Fruit fly (Drosophila melanogaster): ENCODE measurements around the gene CG46427.

CG46427 gene

DNA sequence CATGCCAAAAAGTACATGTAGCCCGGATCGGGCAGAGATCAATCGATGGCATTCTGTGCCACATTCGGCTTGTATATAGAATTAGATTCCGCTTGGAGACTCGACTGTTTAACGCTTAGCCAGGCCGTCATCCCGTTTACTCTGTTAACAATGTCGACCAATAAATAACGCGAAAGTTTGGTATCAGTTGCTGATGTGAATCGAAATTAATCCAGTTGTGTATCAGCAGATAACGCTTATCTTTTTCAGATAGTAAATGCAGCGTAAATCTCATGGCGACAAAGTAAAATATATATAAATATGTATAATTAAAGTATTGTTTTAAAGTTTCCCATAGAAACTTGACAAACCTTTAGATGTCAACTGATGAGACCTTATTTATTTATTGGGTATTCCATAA, 27.5 kb downstream of the CG46427 start:
- TF ChIP-seq CG14711 (tag; optimal IDR thresholded peaks at IDR 0.05): no peak

- TF ChIP-seq CG12768 (GFP tag; optimal IDR thresholded peaks at IDR 0.05) (no peak), bab1 (GFP tag; optimal IDR thresholded peaks at IDR 0.05) (peak; percentile 60), cnc (optimal IDR thresholded peaks at IDR 0.05) (no peak), CG14711 (tag; optimal IDR thresholded peaks at IDR 0.05) (peak; percentile 2), CG1620 (GFP tag; optimal IDR thresholded peaks at IDR 0.05) (peak; percentile 20), kay (GFP tag; ENCODE audit: borderline replicate concordance) (no peak), Mnt (GFP tag; optimal IDR thresholded peaks at IDR 0.05) (peak; percentile 50), CG11617 (GFP tag; optimal IDR thresholded peaks at IDR 0.05) (peak; percentile 8), cic (GFP tag; optimal IDR thresholded peaks at IDR 0.05) (peak; percentile 2), CG7101 (tag; optimal IDR thresholded peaks at IDR 0.05) (peak; percentile 35), CG5204 (GFP tag; optimal IDR thresholded peaks at IDR 0.05) (no peak)
Observed at dm6 chr3R:12408160-12408559, 30.8 kb downstream of the CG46427 start, which contains the start of gene CG5196. CG5196 (plus strand) TSS chr3R:12408316.

DNA sequence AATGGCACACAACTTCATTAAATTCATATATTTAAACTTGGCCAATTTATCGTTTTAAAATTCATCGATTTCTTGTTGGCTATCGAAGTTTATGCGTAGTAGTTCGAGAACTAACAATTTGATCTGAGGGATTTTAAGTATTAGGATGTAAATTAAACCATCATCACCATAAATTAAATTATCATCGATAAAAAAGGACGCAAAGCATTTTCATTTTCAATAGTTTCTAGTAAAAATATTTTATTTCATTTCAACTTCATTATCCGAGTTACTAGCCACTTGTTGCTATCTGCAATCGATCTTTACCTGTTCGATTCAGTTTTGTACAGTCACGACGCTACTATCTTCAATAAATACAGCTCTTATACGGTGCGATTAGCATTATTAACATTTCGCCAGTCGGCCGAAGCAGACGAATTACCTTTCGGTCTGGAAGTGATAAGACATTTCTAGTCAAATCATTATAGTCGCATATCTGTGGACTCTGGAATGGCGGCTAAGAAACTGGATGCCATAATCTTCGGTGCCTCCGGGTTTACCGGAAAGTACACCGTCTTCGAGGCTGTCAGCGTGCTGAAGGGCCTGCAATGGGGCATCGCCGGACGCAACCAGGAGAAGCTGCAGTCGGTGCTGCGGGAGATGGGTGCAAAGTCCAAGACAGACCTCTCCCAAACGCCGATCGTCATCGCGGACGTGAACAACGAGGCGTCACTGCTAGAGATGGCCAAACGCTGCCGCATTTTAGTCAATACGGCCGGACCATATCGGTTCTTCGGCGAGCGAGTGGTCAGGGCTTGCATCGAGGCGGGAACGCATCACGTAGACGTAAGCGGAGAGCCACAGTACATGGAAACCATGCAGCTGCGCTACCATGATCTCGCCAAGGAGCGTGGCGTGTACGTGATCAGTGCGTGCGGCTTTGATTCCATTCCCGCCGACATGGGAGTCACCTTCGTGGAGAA, 32.4 kb downstream of the CG46427 start, which contains the start of gene CG5167:
TSS of gene CG5167 (plus strand) at position 298 of the 962 bp plus-strand sequence.
- TF ChIP-seq Mnt (GFP tag; optimal IDR thresholded peaks at IDR 0.05) (peak; percentile 33), CG1620 (GFP tag; optimal IDR thresholded peaks at IDR 0.05) (no peak), Clk (GFP tag; optimal IDR thresholded peaks at IDR 0.05) (no peak), CG14711 (tag; optimal IDR thresholded peaks at IDR 0.05) (peak; percentile 65), tj (GFP tag; optimal IDR thresholded peaks at IDR 0.05) (peak; percentile 28), Hr96 (GFP tag; optimal IDR thresholded peaks at IDR 0.05) (peak; percentile 57), CG5204 (GFP tag; optimal IDR thresholded peaks at IDR 0.05) (no peak), cnc (optimal IDR thresholded peaks at IDR 0.05) (peak in 1 of 2 experiments; percentile 79), CG12768 (GFP tag; optimal IDR thresholded peaks at IDR 0.05) (peak; percentile 96), ovo (GFP tag; optimal IDR thresholded peaks at IDR 0.05) (peak; percentile 25), CG33017 (tag; optimal IDR thresholded peaks at IDR 0.05) (peak; percentile 69), CG7101 (tag; optimal IDR thresholded peaks at IDR 0.05) (peak; percentile 59), CG11617 (GFP tag; optimal IDR thresholded peaks at IDR 0.05) (peak; percentile 70), kay (GFP tag; ENCODE audit: borderline replicate concordance) (no peak), pad (GFP tag; optimal IDR thresholded peaks at IDR 0.05) (no peak), Crg-1 (GFP tag; optimal IDR thresholded peaks at IDR 0.05) (no peak), CG7045 (GFP tag; optimal IDR thresholded peaks at IDR 0.05) (peak; percentile 24), bab1 (GFP tag; optimal IDR thresholded peaks at IDR 0.05) (peak; percentile 60), toe (GFP tag; optimal IDR thresholded peaks at IDR 0.05) (peak; percentile 70), cic (GFP tag; optimal IDR thresholded peaks at IDR 0.05) (peak; percentile 47)

DNA sequence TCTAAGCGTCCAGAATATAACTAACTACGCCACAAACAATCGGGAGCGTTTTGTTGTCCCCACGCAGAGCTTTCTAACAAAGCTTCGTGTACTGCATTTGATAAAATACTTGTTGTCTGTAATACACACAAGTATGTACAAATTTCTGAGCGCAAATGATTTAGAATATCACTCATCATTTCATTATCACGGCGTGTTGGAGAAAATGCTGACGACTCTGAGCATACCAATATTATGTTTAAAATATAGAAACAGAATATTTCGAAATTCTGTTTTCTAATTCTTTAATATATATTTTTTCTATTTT, 33.1 kb downstream of the CG46427 start, which contains the start of gene Cyp9f2:
TSS of gene Cyp9f2 (minus strand) at position 101 of the 307 bp plus-strand sequence.
- TF ChIP-seq cic (GFP tag; optimal IDR thresholded peaks at IDR 0.05) (peak; percentile 69), Clk (GFP tag; optimal IDR thresholded peaks at IDR 0.05) (no peak)

DNA sequence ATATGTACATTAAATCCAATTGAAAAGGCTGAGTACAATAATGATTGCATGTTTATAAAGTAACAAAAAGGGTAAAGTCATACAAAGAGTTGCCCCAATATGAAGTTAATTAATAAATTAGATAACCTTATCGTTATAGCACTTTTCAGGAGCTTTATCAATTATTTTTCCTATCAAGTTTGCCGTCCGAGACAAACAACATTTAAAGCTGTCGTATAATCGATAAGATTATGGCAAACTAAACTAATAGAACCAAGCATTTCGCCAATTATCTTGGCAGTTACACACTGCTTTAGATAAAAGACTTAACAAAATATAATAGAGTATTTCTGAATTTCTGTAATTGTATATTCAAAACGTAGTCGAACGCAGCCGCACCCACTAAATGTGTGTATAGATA, 33.8 kb downstream of the CG46427 start:
- TF ChIP-seq Clk (GFP tag; optimal IDR thresholded peaks at IDR 0.05): no peak
- TF ChIP-seq kay (GFP tag; ENCODE audit: borderline replicate concordance): peak; percentile 77
- no peak for TF ChIP-seq cnc (optimal IDR thresholded peaks at IDR 0.05)

- peak; percentile 96 for TF ChIP-seq CG14711 (tag; optimal IDR thresholded peaks at IDR 0.05)
- peak; percentile 96 for TF ChIP-seq toe (GFP tag; optimal IDR thresholded peaks at IDR 0.05)
- TF ChIP-seq cnc (optimal IDR thresholded peaks at IDR 0.05): no peak
- TF ChIP-seq kay (GFP tag; ENCODE audit: borderline replicate concordance): peak; percentile 99
- TF ChIP-seq Hr96 (GFP tag; optimal IDR thresholded peaks at IDR 0.05): peak; percentile 96
- peak; percentile 99 for TF ChIP-seq CG7101 (tag; optimal IDR thresholded peaks at IDR 0.05)
- peak; percentile 97 for TF ChIP-seq CG11617 (GFP tag; optimal IDR thresholded peaks at IDR 0.05)
- TF ChIP-seq Clk (GFP tag; optimal IDR thresholded peaks at IDR 0.05): peak; percentile 95
- TF ChIP-seq CG12768 (GFP tag; optimal IDR thresholded peaks at IDR 0.05): peak; percentile 98
- TF ChIP-seq ovo (GFP tag; optimal IDR thresholded peaks at IDR 0.05): peak; percentile 86
- TF ChIP-seq bab1 (GFP tag; optimal IDR thresholded peaks at IDR 0.05): peak; percentile 98
- peak; percentile 99 for TF ChIP-seq CG33017 (tag; optimal IDR thresholded peaks at IDR 0.05)
- peak; percentile 87 for TF ChIP-seq pad (GFP tag; optimal IDR thresholded peaks at IDR 0.05)
- TF ChIP-seq Crg-1 (GFP tag; optimal IDR thresholded peaks at IDR 0.05): peak; percentile 85
- peak; percentile 96 for TF ChIP-seq CG5204 (GFP tag; optimal IDR thresholded peaks at IDR 0.05)
- peak; percentile 88 for TF ChIP-seq cic (GFP tag; optimal IDR thresholded peaks at IDR 0.05)
- TF ChIP-seq CG1620 (GFP tag; optimal IDR thresholded peaks at IDR 0.05): peak; percentile 86
- peak; percentile 79 for TF ChIP-seq tj (GFP tag; optimal IDR thresholded peaks at IDR 0.05)
- peak; percentile 100 for TF ChIP-seq CG7045 (GFP tag; optimal IDR thresholded peaks at IDR 0.05)
- peak; percentile 91 for TF ChIP-seq Mnt (GFP tag; optimal IDR thresholded peaks at IDR 0.05)
Observed at dm6 chr3R:12402935-12403334, 36.0 kb downstream of the CG46427 start.

Measured in whole organism, adult.